Worm (Caenorhabditis elegans): Measurements from ENCODE around the gene ist-1.

DNA sequence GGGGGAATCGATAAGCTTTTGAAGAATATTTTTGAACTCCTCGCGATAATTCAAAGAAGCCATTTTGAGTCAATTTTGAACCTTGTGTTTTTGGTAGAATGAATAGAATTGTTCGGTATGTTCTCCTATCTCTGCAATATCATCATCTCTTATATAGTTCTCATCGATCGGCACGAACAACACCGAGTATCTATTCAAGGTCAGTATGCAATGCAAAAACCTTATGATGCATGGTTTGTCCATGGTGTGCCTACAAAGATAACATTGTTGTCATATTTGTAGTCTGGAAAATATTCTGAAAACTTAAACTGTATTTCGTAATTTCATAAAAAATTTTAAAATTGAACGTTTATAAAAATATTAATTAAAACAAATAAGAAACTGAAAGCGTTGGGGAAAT, 17.1 kb downstream of the ist-1 start, which contains the start of gene alh-10:
- TF ChIP-seq ztf-11 (tag; optimal IDR thresholded peaks at IDR 0.05) (no peak), unc-62 (GFP tag; optimal IDR thresholded peaks at IDR 0.05) (no peak), blmp-1 (tag; optimal IDR thresholded peaks at IDR 0.05) (no peak), pha-4 (tag; optimal IDR thresholded peaks at IDR 0.05) (no peak), mab-5 (tag; optimal IDR thresholded peaks at IDR 0.05) (no peak), elt-1 (tag; optimal IDR thresholded peaks at IDR 0.05; ENCODE audit: borderline replicate concordance, insufficient read depth) (no peak), nhr-12 (tag; optimal IDR thresholded peaks at IDR 0.05) (no peak), mep-1 (tag; optimal IDR thresholded peaks at IDR 0.05) (no peak)
